Worm (Caenorhabditis elegans) whole organism, L3 larva: ENCODE results near the gene W03C9.2.

ENCODE experiments used
- ama-1 ChIP-seq: fragments of 150-350 bp; optimal IDR thresholded peaks from 2 replicates; lab custom pipeline; 2018
- ceh-82 ChIP-seq: fragments of 150-350 bp; optimal IDR thresholded peaks from 2 replicates; lab custom pipeline; 2014; ENCODE audit warnings: missing biosample characterization, missing genetic modification characterization
- fos-1 ChIP-seq: fragments of 150-350 bp; optimal IDR thresholded peaks from 2 replicates; lab custom pipeline; 2014; ENCODE audit warnings: missing biosample characterization, missing genetic modification characterization
- nhr-76 ChIP-seq: fragments of 150-350 bp; sonication (generic microtip); optimal IDR thresholded peaks from 5 replicates; lab custom pipeline; 2014; ENCODE audit warnings: missing biosample characterization, missing genetic modification characterization
- tbx-2 ChIP-seq: sonication (generic microtip); optimal IDR thresholded peaks from 2 replicates; lab custom pipeline; 2016; ENCODE audit warnings: mild to moderate bottlenecking, missing genetic modification characterization, missing compliant biosample characterization

DNA sequence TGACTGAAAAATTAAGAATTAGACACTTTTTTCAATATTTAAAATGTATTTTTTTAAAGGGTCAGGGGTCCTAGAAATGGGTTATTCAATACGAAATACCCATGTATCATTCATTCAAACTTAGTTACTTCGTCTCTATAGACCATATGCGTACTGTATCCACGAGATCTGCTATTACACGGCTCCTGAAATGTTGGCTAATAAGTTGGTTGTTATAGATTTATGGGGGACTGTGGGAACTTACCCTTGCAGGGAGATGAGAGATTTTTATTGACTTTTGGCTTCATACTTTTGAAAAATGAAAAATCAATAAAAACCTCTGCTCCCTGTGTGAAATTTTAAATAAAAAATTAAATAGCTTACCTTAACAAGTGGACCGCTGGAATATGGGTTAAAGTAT is 16.8 kb downstream of the W03C9.2 start:
- no peak for TF ChIP-seq fos-1 (tag; lab: Kevin White, UChicago)
- TF ChIP-seq ceh-82, result no peak
- no peak for TF ChIP-seq ama-1
- no peak for TF ChIP-seq tbx-2 (tag; lab: Kevin White, UChicago)
- TF ChIP-seq nhr-76 (tag; lab: Kevin White, UChicago), result no peak
